Fruit fly (Drosophila melanogaster) whole organism, embryonic: ENCODE measurements around the gene CG9286.

Experiments
- CG12942 ChIP-seq: fragments of 200-800 bp; sonication (Bioruptor generic); optimal IDR thresholded peaks from 3 replicates; lab custom pipeline; 2016; ENCODE audit warnings: missing biosample characterization, missing genetic modification characterization
- Hmx ChIP-seq: fragments of 200-800 bp; sonication (Bioruptor generic); optimal IDR thresholded peaks from 2 replicates; lab custom pipeline; 2016; ENCODE audit warnings: missing biosample characterization, missing genetic modification characterization
- slbo ChIP-seq: fragments of 200-800 bp; sonication (Bioruptor generic); IDR thresholded peaks from 2 replicates; pipeline ENCODE4 v1.3.6; 2022; ENCODE audit warnings: missing biosample characterization, missing genetic modification characterization

DNA sequence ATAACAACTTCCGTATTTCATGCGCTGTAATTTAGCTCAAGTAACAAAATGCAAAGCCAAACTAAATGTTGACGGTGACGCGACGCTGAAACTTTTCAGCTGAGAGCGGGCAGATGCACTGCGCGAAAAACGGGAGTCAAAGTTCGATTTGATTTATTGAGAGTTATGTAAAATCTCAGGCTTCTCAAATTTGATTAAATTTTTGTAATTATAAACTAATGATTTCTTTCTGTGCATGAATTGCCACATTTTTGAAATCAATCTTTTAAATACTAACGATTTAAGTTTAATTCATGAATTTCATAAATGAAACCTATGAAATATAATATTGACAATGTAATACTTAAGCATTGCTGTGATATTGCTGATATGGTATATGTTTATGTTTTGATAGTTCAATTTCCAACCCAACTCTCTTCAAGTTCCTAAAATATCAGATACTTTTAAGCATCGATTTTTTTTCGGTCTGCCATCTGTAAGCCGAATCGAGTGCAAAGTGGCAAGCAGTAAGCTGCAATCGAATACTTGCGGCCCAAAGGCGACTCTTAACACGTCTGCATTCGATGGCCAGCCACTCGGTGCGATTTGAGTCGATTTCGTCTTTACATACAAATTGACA is 41.9 kb downstream of the CG9286 start:
- no peak for TF ChIP-seq CG12942
- TF ChIP-seq Hmx (GFP tag; lab: Kevin White, UChicago): no peak
- no peak for TF ChIP-seq slbo (GFP tag; lab: Robert Waterston, UW)
